Fruit fly (Drosophila melanogaster) whole organism, embryonic: ENCODE measurements around the gene CG3630.
A peak's percentile ranks its signal among the peaks of the same experiment; 100 is the strongest.

Experiments
- CG10543 ChIP-seq: fragments of 200-800 bp; sonication (Bioruptor generic); optimal IDR thresholded peaks from 3 replicates; lab custom pipeline; 2017; ENCODE audit warnings: missing biosample characterization, mild to moderate bottlenecking, missing genetic modification characterization, moderate library complexity
- CG10565 ChIP-seq: fragments of 200-800 bp; sonication (Bioruptor generic); optimal IDR thresholded peaks from 3 replicates; lab custom pipeline; 2016; ENCODE audit warnings: missing biosample characterization, mild to moderate bottlenecking, missing genetic modification characterization
- CG12104 ChIP-seq: fragments of 200-800 bp; sonication (Bioruptor generic); optimal IDR thresholded peaks from 3 replicates; lab custom pipeline; 2016; ENCODE audit warnings: missing biosample characterization, missing genetic modification characterization
- CG15269 ChIP-seq: fragments of 200-800 bp; sonication (Bioruptor generic); optimal IDR thresholded peaks from 2 replicates; lab custom pipeline; 2018; ENCODE audit warnings: missing biosample characterization, mild to moderate bottlenecking, missing genetic modification characterization, moderate library complexity
- CG15514 ChIP-seq: fragments of 200-800 bp; sonication (Bioruptor generic); optimal IDR thresholded peaks from 3 replicates; lab custom pipeline; 2017; ENCODE audit warnings: missing biosample characterization, missing genetic modification characterization, mild to moderate bottlenecking, moderate library complexity, missing genetic modification reagents
- CG1792 ChIP-seq: fragments of 200-800 bp; sonication (Bioruptor generic); optimal IDR thresholded peaks from 2 replicates; lab custom pipeline; 2016; ENCODE audit warnings: missing biosample characterization, missing genetic modification characterization
- CG2120 ChIP-seq: fragments of 200-800 bp; sonication (Bioruptor generic); optimal IDR thresholded peaks from 3 replicates; lab custom pipeline; 2016; ENCODE audit warnings: missing biosample characterization, missing genetic modification characterization
- CG33213 ChIP-seq: fragments of 200-800 bp; sonication (Bioruptor generic); optimal IDR thresholded peaks from 3 replicates; lab custom pipeline; 2016; ENCODE audit warnings: missing biosample characterization, missing genetic modification characterization
- CG3407 ChIP-seq: fragments of 200-800 bp; sonication (Bioruptor generic); optimal IDR thresholded peaks from 2 replicates; lab custom pipeline; 2018; ENCODE audit warnings: missing biosample characterization, mild to moderate bottlenecking, missing genetic modification characterization
- CG3995 ChIP-seq: fragments of 200-800 bp; sonication (Bioruptor generic); optimal IDR thresholded peaks from 3 replicates; lab custom pipeline; 2016; ENCODE audit warnings: missing biosample characterization, missing genetic modification characterization
- CG4328 ChIP-seq: fragments of 200-800 bp; sonication (Bioruptor generic); optimal IDR thresholded peaks from 3 replicates; lab custom pipeline; 2017; ENCODE audit warnings: missing biosample characterization, missing genetic modification reagents, missing genetic modification characterization
- CG7556 ChIP-seq: fragments of 200-800 bp; sonication (Bioruptor generic); optimal IDR thresholded peaks from 2 replicates; lab custom pipeline; 2017; ENCODE audit warnings: missing biosample characterization, mild to moderate bottlenecking, missing genetic modification characterization
- CG7839 ChIP-seq: fragments of 200-800 bp; sonication (Bioruptor generic); optimal IDR thresholded peaks from 3 replicates; lab custom pipeline; 2018; ENCODE audit warnings: missing biosample characterization, mild to moderate bottlenecking, missing genetic modification characterization, moderate library complexity
- CG7963 ChIP-seq: fragments of 200-800 bp; sonication (Bioruptor generic); IDR thresholded peaks from 3 replicates; pipeline ENCODE4 v1.3.6; 2022; ENCODE audit warnings: missing biosample characterization, missing genetic modification characterization; ENCODE audit not compliant: partially characterized antibody
- CG8281 ChIP-seq: fragments of 200-800 bp; sonication (Bioruptor generic); optimal IDR thresholded peaks from 2 replicates; lab custom pipeline; 2018; ENCODE audit warnings: missing biosample characterization, mild to moderate bottlenecking, missing genetic modification characterization, moderate library complexity
- CG9932 ChIP-seq: fragments of 200-800 bp; sonication (Bioruptor generic); IDR thresholded peaks from 2 replicates; pipeline ENCODE4 v1.3.6; 2022; ENCODE audit warnings: missing biosample characterization, missing genetic modification characterization
- Camta ChIP-seq: fragments of 200-800 bp; sonication (Bioruptor generic); optimal IDR thresholded peaks from 2 replicates; lab custom pipeline; 2016; ENCODE audit warnings: missing biosample characterization, missing genetic modification characterization
- D19A ChIP-seq: fragments of 200-800 bp; optimal IDR thresholded peaks from 3 replicates; lab custom pipeline; 2019; ENCODE audit warnings: missing biosample characterization, mild to moderate bottlenecking, missing genetic modification characterization, moderate library complexity
- Dbx ChIP-seq: fragments of 200-800 bp; sonication (Bioruptor generic); IDR thresholded peaks from 3 replicates; pipeline ENCODE4 v1.3.6; 2022; ENCODE audit warnings: missing biosample characterization, missing genetic modification characterization
- Dfd ChIP-seq, 2 experiments: fragments of >200 bp; optimal IDR thresholded peaks; 2 replicates each; lab custom pipeline; 2017; ENCODE audit warnings: missing biosample characterization in 2 of 2, missing genetic modification characterization in 2 of 2
- Dref ChIP-seq: fragments of 200-800 bp; sonication (Bioruptor generic); IDR thresholded peaks from 2 replicates; pipeline ENCODE4 v1.3.6; 2022; ENCODE audit warnings: missing biosample characterization, missing genetic modification characterization
- H15 ChIP-seq: fragments of 200-800 bp; sonication (Bioruptor generic); IDR thresholded peaks from 3 replicates; pipeline ENCODE4 v1.3.6; 2022; ENCODE audit warnings: missing biosample characterization, missing genetic modification characterization
- Hey ChIP-seq: fragments of 200-800 bp; sonication (Bioruptor generic); optimal IDR thresholded peaks from 3 replicates; lab custom pipeline; 2018; ENCODE audit warnings: missing biosample characterization, mild to moderate bottlenecking, missing genetic modification characterization
- Hr51 ChIP-seq, 2 experiments: fragments of 200-800 bp; sonication (Bioruptor generic); optimal IDR thresholded peaks; 2 replicates in 1 of 2; 3 replicates in 1 of 2; lab custom pipeline; 2016 to 2018; ENCODE audit warnings: missing biosample characterization in 2 of 2, missing genetic modification characterization in 2 of 2, mild to moderate bottlenecking in 1 of 2, moderate library complexity in 1 of 2
- MBD-R2 ChIP-seq: fragments of 200-800 bp; sonication (Bioruptor generic); IDR thresholded peaks from 2 replicates; pipeline ENCODE4 v1.3.6; 2022; ENCODE audit warnings: missing biosample characterization, missing genetic modification characterization
- Nf-YC ChIP-seq: fragments of 200-800 bp; optimal IDR thresholded peaks from 3 replicates; lab custom pipeline; 2019; ENCODE audit warnings: missing biosample characterization, mild to moderate bottlenecking, missing genetic modification characterization, moderate library complexity
- PHDP ChIP-seq: fragments of 200-800 bp; sonication (Bioruptor generic); optimal IDR thresholded peaks from 3 replicates; lab custom pipeline; 2018; ENCODE audit warnings: missing biosample characterization, mild to moderate bottlenecking, missing genetic modification characterization, moderate library complexity
- Poxn ChIP-seq: fragments of 200-800 bp; sonication (Bioruptor generic); IDR thresholded peaks from 2 replicates; pipeline ENCODE4 v1.3.6; 2022; ENCODE audit warnings: missing biosample characterization, missing genetic modification characterization
- bbx ChIP-seq: fragments of 200-800 bp; sonication (Bioruptor generic); IDR thresholded peaks from 2 replicates; pipeline ENCODE4 v1.3.6; 2022; ENCODE audit warnings: missing biosample characterization, missing genetic modification characterization; ENCODE audit not compliant: partially characterized antibody
- bigmax ChIP-seq: fragments of 200-800 bp; sonication (Bioruptor generic); optimal IDR thresholded peaks from 2 replicates; lab custom pipeline; 2018; ENCODE audit warnings: missing biosample characterization, mild to moderate bottlenecking, missing genetic modification characterization
- bowl ChIP-seq: fragments of 200-800 bp; sonication (Bioruptor generic); IDR thresholded peaks from 2 replicates; pipeline ENCODE4 v1.3.6; 2022; ENCODE audit warnings: missing biosample characterization, missing genetic modification characterization
- chif ChIP-seq, 2 experiments: fragments of 200-800 bp; sonication (Bioruptor generic); optimal IDR thresholded peaks; 3 replicates each; lab custom pipeline; 2016; ENCODE audit warnings: missing biosample characterization in 2 of 2, missing genetic modification characterization in 2 of 2
- chn ChIP-seq: fragments of 200-800 bp; sonication (Bioruptor generic); optimal IDR thresholded peaks from 2 replicates; lab custom pipeline; 2016; ENCODE audit warnings: missing biosample characterization, missing genetic modification characterization
- corto ChIP-seq: fragments of 200-800 bp; sonication (Bioruptor generic); optimal IDR thresholded peaks from 2 replicates; lab custom pipeline; 2016; ENCODE audit warnings: missing biosample characterization, mild to moderate bottlenecking, missing genetic modification characterization, moderate library complexity
- croc ChIP-seq: fragments of 200-800 bp; sonication (Bioruptor generic); conservative IDR thresholded peaks from 3 replicates; pipeline ENCODE4 v1.3.6; 2022; ENCODE audit warnings: missing biosample characterization, missing genetic modification characterization
- gsb ChIP-seq: fragments of 200-800 bp; sonication (Bioruptor generic); IDR thresholded peaks from 2 replicates; pipeline ENCODE4 v1.3.6; 2022; ENCODE audit warnings: missing biosample characterization, missing genetic modification characterization
- kay ChIP-seq: fragments of 200-800 bp; sonication (Bioruptor generic); optimal IDR thresholded peaks from 2 replicates; lab custom pipeline; 2016; ENCODE audit warnings: missing biosample characterization, missing genetic modification characterization
- kni ChIP-seq: fragments of 200-800 bp; sonication (Bioruptor generic); optimal IDR thresholded peaks from 3 replicates; lab custom pipeline; 2017; ENCODE audit warnings: mild to moderate bottlenecking, missing biosample characterization, missing genetic modification reagents, missing genetic modification characterization
- lbe ChIP-seq: fragments of 200-800 bp; sonication (Bioruptor generic); optimal IDR thresholded peaks from 2 replicates; lab custom pipeline; 2016; ENCODE audit warnings: missing biosample characterization, mild to moderate bottlenecking, missing genetic modification characterization
- lilli ChIP-seq: fragments of 200-800 bp; sonication (Bioruptor generic); optimal IDR thresholded peaks from 3 replicates; lab custom pipeline; 2016; ENCODE audit warnings: missing biosample characterization, missing genetic modification characterization
- luna ChIP-seq: fragments of 200-800 bp; sonication (Bioruptor generic); optimal IDR thresholded peaks from 2 replicates; lab custom pipeline; 2016; ENCODE audit warnings: missing biosample characterization, missing genetic modification characterization
- nau ChIP-seq: fragments of 200-800 bp; sonication (Bioruptor generic); optimal IDR thresholded peaks from 3 replicates; lab custom pipeline; 2017; ENCODE audit warnings: missing biosample characterization, mild to moderate bottlenecking, missing genetic modification characterization, missing genetic modification reagents
- otp ChIP-seq: fragments of 200-800 bp; sonication (Bioruptor generic); IDR thresholded peaks from 3 replicates; pipeline ENCODE4, ENCODE4 v1.3.6; 2022; ENCODE audit warnings: missing biosample characterization, missing genetic modification characterization
- pan ChIP-seq, 4 experiments: fragments of >200 bp in 3 of 4; fragments of 200-800 bp in 1 of 4; sonication (Bioruptor generic) in 1 of 4; optimal IDR thresholded peaks in 3 of 4; IDR thresholded peaks in 1 of 4; 2 replicates each; pipeline versions ENCODE4 v1.3.6 to Lab custom; 2017 to 2022; ENCODE audit warnings: missing biosample characterization in 2 of 4, missing genetic modification characterization in 2 of 4, mixed read lengths in 1 of 4
- sc ChIP-seq, 3 experiments: fragments of >200 bp in 2 of 3; fragments of 200-800 bp in 1 of 3; sonication (Bioruptor generic) in 1 of 3; optimal IDR thresholded peaks; 2 replicates in 2 of 3; 3 replicates in 1 of 3; lab custom pipeline; 2017; ENCODE audit warnings: mild to moderate bottlenecking in 1 of 3, missing biosample characterization in 1 of 3, missing genetic modification characterization in 1 of 3, missing genetic modification reagents in 1 of 3
- sens-2 ChIP-seq: fragments of 200-800 bp; sonication (Bioruptor generic); IDR thresholded peaks from 2 replicates; pipeline ENCODE4 v1.3.6; 2022; ENCODE audit warnings: missing biosample characterization, missing genetic modification characterization
- sqz ChIP-seq: fragments of 200-800 bp; sonication (Bioruptor generic); optimal IDR thresholded peaks from 3 replicates; lab custom pipeline; 2018; ENCODE audit warnings: missing biosample characterization, mild to moderate bottlenecking, missing genetic modification characterization
- trh ChIP-seq: fragments of 200-800 bp; sonication (Bioruptor generic); optimal IDR thresholded peaks from 2 replicates; lab custom pipeline; 2016; ENCODE audit warnings: missing biosample characterization, missing genetic modification characterization
- zfh1 ChIP-seq: fragments of 200-800 bp; sonication (Bioruptor generic); IDR thresholded peaks from 3 replicates; pipeline ENCODE4 v1.3.6; 2022; ENCODE audit warnings: missing biosample characterization, missing genetic modification characterization

Gene CG3630

DNA sequence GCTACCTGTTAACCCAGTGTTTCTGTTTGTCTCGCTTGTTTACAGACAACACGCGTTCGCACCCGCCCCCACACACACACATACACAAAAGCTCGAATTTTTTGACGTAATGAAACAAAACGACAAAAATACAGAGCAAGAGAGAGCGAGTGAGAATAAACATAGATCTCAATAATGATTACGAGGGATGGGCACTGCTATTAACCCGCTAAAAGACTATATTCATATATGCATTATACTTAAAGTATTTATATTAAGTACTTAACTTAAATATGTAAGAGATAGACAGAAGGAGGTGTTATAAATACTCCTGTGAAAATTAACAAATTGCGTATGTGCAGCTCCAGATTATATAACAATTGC lies 20.2 kb upstream of the CG3630 start (continued):
- TF ChIP-seq MBD-R2 (GFP tag; lab: Robert Waterston, UW) (peak; percentile 16; the same call in 1 of the 2 replicates), corto (GFP tag; lab: Kevin White, UChicago) (peak; percentile 51), CG2120 (GFP tag; lab: Kevin White, UChicago) (peak; percentile 57), kay (peak; percentile 16), otp (GFP tag; lab: Robert Waterston, UW) (0 out of 3 replicates have a peak, but pooled peaks have one; percentile 35), PHDP (peak; percentile 54), CG33213 (GFP tag; lab: Kevin White, UChicago) (peak; percentile 22), sqz (GFP tag; lab: Kevin White, UChicago) (peak; percentile 43), sc (optimal IDR thresholded peaks at IDR 0.05; lab: Kevin White, UChicago) (no peak), sc (GFP tag; optimal IDR thresholded peaks at IDR 0.05; lab: Kevin White, UChicago) (peak; percentile 10), CG12104 (GFP tag; lab: Kevin White, UChicago) (peak; percentile 47), CG7963 (GFP tag; lab: Robert Waterston, UW) (no peak), CG15514 (GFP tag; lab: Kevin White, UChicago) (peak; percentile 42), CG8281 (tag; lab: Kevin White, UChicago) (peak; percentile 33), CG9932 (GFP tag; lab: Robert Waterston, UW) (peak; percentile 60), Hr51 (GFP tag; optimal IDR thresholded peaks at IDR 0.05; lab: Kevin White, UChicago) (peak; percentile 46 to 57), pan (optimal IDR thresholded peaks at IDR 0.05; lab: Kevin White, UChicago) (no peak), pan (GFP tag; optimal IDR thresholded peaks at IDR 0.05 in 1 of 2, IDR thresholded peaks at IDR 0.05 in 1 of 2) (peak in 1 of 2 experiments; percentile 64), CG15269 (peak; percentile 62), lbe (peak; percentile 67), chn (GFP tag; lab: Kevin White, UChicago) (no peak), Nf-YC (tag; lab: Kevin White, UChicago) (peak; percentile 30), CG10565 (GFP tag; lab: Kevin White, UChicago) (no peak), CG3407 (GFP tag; lab: Kevin White, UChicago) (peak; percentile 65), Dref (GFP tag; lab: Robert Waterston, UW) (no peak), Camta (GFP tag; lab: Kevin White, UChicago) (peak; percentile 23), gsb (GFP tag; lab: Robert Waterston, UW) (peak; percentile 31; the same call in 1 of the 2 replicates), zfh1 (GFP tag; lab: Robert Waterston, UW) (0 out of 3 replicates have a peak, but pooled peaks have one; percentile 10), Dbx (GFP tag; lab: Robert Waterston, UW) (peak; percentile 63; the same call in 2 of the 3 replicates), bbx (GFP tag; lab: Robert Waterston, UW) (no peak), CG7839 (tag; lab: Kevin White, UChicago) (peak; percentile 51), chif (GFP tag; optimal IDR thresholded peaks at IDR 0.05; lab: Kevin White, UChicago) (no peak), bowl (GFP tag; lab: Robert Waterston, UW) (no peak), CG4328 (GFP tag; lab: Kevin White, UChicago) (peak; percentile 2), Hey (tag; lab: Kevin White, UChicago) (peak; percentile 66), bigmax (GFP tag; lab: Kevin White, UChicago) (no peak), Dfd (GFP tag; optimal IDR thresholded peaks at IDR 0.05; lab: Kevin White, UChicago) (no peak), nau (peak; percentile 62), D19A (peak; percentile 17), CG3995 (peak; percentile 18), H15 (no peak), croc (GFP tag; lab: Robert Waterston, UW) (no peak), luna (GFP tag; lab: Kevin White, UChicago) (no peak), sens-2 (GFP tag; lab: Robert Waterston, UW) (no peak), lilli (GFP tag; lab: Kevin White, UChicago) (peak; percentile 10), CG1792 (GFP tag; lab: Kevin White, UChicago) (peak; percentile 15), kni (peak; percentile 38), CG10543 (peak; percentile 73), CG7556 (peak; percentile 52), trh (GFP tag; lab: Kevin White, UChicago) (no peak), Poxn (GFP tag; lab: Robert Waterston, UW) (no peak)
